Worm (Caenorhabditis elegans) whole organism, young adult: ENCODE results near the gene txt-12.
A peak's percentile ranks its signal among the peaks of the same experiment; 100 is the strongest.

Experiments
- B0019.2 ChIP-seq: fragments of 200-800 bp; sonication (Bioruptor generic); conservative IDR thresholded peaks from 2 replicates; pipeline ENCODE4 v1.3.6; 2022; ENCODE audit warnings: missing genetic modification reagents, missing genetic modification characterization, missing compliant biosample characterization
- B0261.1 ChIP-seq: sonication (generic microtip); optimal IDR thresholded peaks from 2 replicates; lab custom pipeline; 2016; ENCODE audit warnings: mild to moderate bottlenecking, missing genetic modification characterization, moderate library complexity, missing compliant biosample characterization
- B0336.3 ChIP-seq: fragments of 200-800 bp; sonication (Bioruptor generic); IDR thresholded peaks from 2 replicates; pipeline ENCODE4 v1.3.6; 2022; ENCODE audit warnings: missing genetic modification characterization, missing compliant biosample characterization
- F10E7.11 ChIP-seq: sonication (generic microtip); optimal IDR thresholded peaks from 2 replicates; lab custom pipeline; 2017; ENCODE audit warnings: mild to moderate bottlenecking, missing genetic modification characterization, moderate library complexity, missing compliant biosample characterization
- F22D6.2 ChIP-seq: sonication (generic microtip); optimal IDR thresholded peaks from 2 replicates; lab custom pipeline; 2016; ENCODE audit warnings: mild to moderate bottlenecking, missing genetic modification characterization, missing compliant biosample characterization
- F37B4.10 ChIP-seq: fragments of 200-800 bp; sonication (Bioruptor generic); IDR thresholded peaks from 2 replicates; pipeline ENCODE4 v1.3.6; 2022; ENCODE audit warnings: missing genetic modification characterization, missing compliant biosample characterization
- F39B2.1 ChIP-seq: fragments of 200-800 bp; sonication (Bioruptor generic); IDR thresholded peaks from 2 replicates; pipeline ENCODE4 v1.3.6; 2022; ENCODE audit warnings: missing genetic modification reagents, missing genetic modification characterization, missing compliant biosample characterization
- F55B11.4 ChIP-seq: sonication (generic microtip); optimal IDR thresholded peaks from 2 replicates; lab custom pipeline; 2016; ENCODE audit warnings: missing compliant biosample characterization, missing genetic modification characterization, borderline replicate concordance; ENCODE audit not compliant: insufficient read depth
- F57A8.1 ChIP-seq: fragments of 200-800 bp; sonication (Bioruptor generic); optimal IDR thresholded peaks from 2 replicates; lab custom pipeline; 2018; ENCODE audit warnings: mild to moderate bottlenecking, missing genetic modification characterization, moderate library complexity, missing compliant biosample characterization
- F57C9.4 ChIP-seq: sonication (generic microtip); optimal IDR thresholded peaks from 2 replicates; lab custom pipeline; 2017; ENCODE audit warnings: mild to moderate bottlenecking, missing genetic modification characterization, missing compliant biosample characterization
- K12H6.12 ChIP-seq: fragments of 200-800 bp; sonication (Bioruptor generic); optimal IDR thresholded peaks from 2 replicates; lab custom pipeline; 2018; ENCODE audit warnings: mild to moderate bottlenecking, missing genetic modification characterization, missing compliant biosample characterization
- T26A5.8 ChIP-seq: sonication (generic microtip); optimal IDR thresholded peaks from 2 replicates; lab custom pipeline; 2016; ENCODE audit warnings: missing genetic modification characterization, missing compliant biosample characterization
- Y53G8AR.9 ChIP-seq: fragments of 200-800 bp; sonication (Bioruptor generic); conservative IDR thresholded peaks from 2 replicates; pipeline ENCODE4 v1.3.6; 2022; ENCODE audit warnings: missing genetic modification reagents, missing genetic modification characterization, missing compliant biosample characterization
- Y56A3A.18 ChIP-seq: fragments of 200-800 bp; sonication (Bioruptor generic); IDR thresholded peaks from 2 replicates; pipeline ENCODE4 v1.3.6; 2022; ENCODE audit warnings: missing genetic modification reagents, missing genetic modification characterization, missing compliant biosample characterization
- Y67H2A.10 ChIP-seq: fragments of 200-800 bp; sonication (Bioruptor generic); conservative IDR thresholded peaks from 2 replicates; pipeline ENCODE4 v1.3.6; 2022; ENCODE audit warnings: missing genetic modification reagents, missing genetic modification characterization, missing compliant biosample characterization
- ZK185.1 ChIP-seq: sonication (generic microtip); optimal IDR thresholded peaks from 2 replicates; lab custom pipeline; 2016; ENCODE audit warnings: mild to moderate bottlenecking, missing genetic modification characterization, missing compliant biosample characterization; ENCODE audit not compliant: poor library complexity, severe bottlenecking
- athp-1 ChIP-seq: sonication (generic microtip); optimal IDR thresholded peaks from 2 replicates; lab custom pipeline; 2017; ENCODE audit warnings: mild to moderate bottlenecking, missing genetic modification characterization, missing compliant biosample characterization
- attf-5 ChIP-seq: fragments of 200-800 bp; sonication (Bioruptor generic); optimal IDR thresholded peaks from 2 replicates; lab custom pipeline; 2018; ENCODE audit warnings: mild to moderate bottlenecking, missing genetic modification characterization, missing compliant biosample characterization
- bed-2 ChIP-seq: fragments of 200-800 bp; sonication (Bioruptor generic); IDR thresholded peaks from 2 replicates; pipeline ENCODE4 v1.3.6; 2022; ENCODE audit warnings: missing genetic modification reagents, missing genetic modification characterization, missing compliant biosample characterization
- cebp-1 ChIP-seq, 2 experiments: fragments of 200-800 bp in 1 of 2; sonication (Bioruptor generic) in 1 of 2; sonication (generic microtip) in 1 of 2; IDR thresholded peaks in 1 of 2; optimal IDR thresholded peaks in 1 of 2; 2 replicates each; pipeline versions ENCODE4 v1.3.6 to Lab custom; 2017 to 2022; ENCODE audit warnings: missing compliant biosample characterization in 2 of 2, missing genetic modification characterization in 2 of 2, mild to moderate bottlenecking in 1 of 2, missing genetic modification reagents in 1 of 2, moderate library complexity in 1 of 2
- ceh-27 ChIP-seq: fragments of 200-800 bp; sonication (Bioruptor generic); optimal IDR thresholded peaks from 2 replicates; lab custom pipeline; 2018; ENCODE audit warnings: mild to moderate bottlenecking, missing genetic modification characterization, moderate library complexity, missing compliant biosample characterization
- ceh-40 ChIP-seq: fragments of 200-800 bp; sonication (Bioruptor generic); IDR thresholded peaks from 2 replicates; pipeline ENCODE4 v1.3.6; 2022; ENCODE audit warnings: missing genetic modification characterization, missing compliant biosample characterization
- ceh-91 ChIP-seq: fragments of 200-800 bp; sonication (Bioruptor generic); IDR thresholded peaks from 2 replicates; pipeline ENCODE4 v1.3.6; 2022; ENCODE audit warnings: missing genetic modification reagents, missing genetic modification characterization, missing compliant biosample characterization
- chd-7 ChIP-seq: sonication (generic microtip); optimal IDR thresholded peaks from 2 replicates; lab custom pipeline; 2016; ENCODE audit warnings: mild to moderate bottlenecking, missing genetic modification characterization, moderate library complexity, missing compliant biosample characterization
- egl-18 ChIP-seq: fragments of 200-800 bp; sonication (Bioruptor generic); IDR thresholded peaks from 2 replicates; pipeline ENCODE4 v1.3.6; 2022; ENCODE audit warnings: missing genetic modification reagents, missing genetic modification characterization, missing compliant biosample characterization
- egl-44 ChIP-seq: fragments of 200-800 bp; sonication (Bioruptor generic); IDR thresholded peaks from 2 replicates; pipeline ENCODE4 v1.3.6; 2022; ENCODE audit warnings: missing genetic modification reagents, missing genetic modification characterization, missing compliant biosample characterization
- egrh-3 ChIP-seq: fragments of 200-800 bp; sonication (Bioruptor generic); IDR thresholded peaks from 2 replicates; pipeline ENCODE4 v1.3.6; 2022; ENCODE audit warnings: missing genetic modification reagents, missing genetic modification characterization, missing compliant biosample characterization
- fkh-3 ChIP-seq: sonication (generic microtip); optimal IDR thresholded peaks from 2 replicates; lab custom pipeline; 2016; ENCODE audit warnings: mild to moderate bottlenecking, missing genetic modification characterization, missing compliant biosample characterization
- hlh-12 ChIP-seq: sonication (generic microtip); optimal IDR thresholded peaks from 2 replicates; lab custom pipeline; 2016; ENCODE audit warnings: missing genetic modification characterization, missing compliant biosample characterization
- hmg-1.2 ChIP-seq: fragments of 200-800 bp; sonication (Bioruptor generic); IDR thresholded peaks from 2 replicates; pipeline ENCODE4 v1.3.6; 2022; ENCODE audit warnings: missing genetic modification reagents, missing genetic modification characterization, missing compliant biosample characterization
- hmg-20 ChIP-seq: fragments of 200-800 bp; sonication (Bioruptor generic); IDR thresholded peaks from 2 replicates; pipeline ENCODE4 v1.3.6; 2022; ENCODE audit warnings: missing genetic modification reagents, missing genetic modification characterization, missing compliant biosample characterization
- lag-1 ChIP-seq: fragments of 200-800 bp; sonication (Bioruptor generic); IDR thresholded peaks from 2 replicates; pipeline ENCODE4 v1.3.6; 2022; ENCODE audit warnings: missing genetic modification reagents, missing genetic modification characterization, missing compliant biosample characterization
- let-526 ChIP-seq: fragments of 200-800 bp; sonication (Bioruptor generic); IDR thresholded peaks from 2 replicates; pipeline ENCODE4 v1.3.6; 2022; ENCODE audit warnings: missing genetic modification reagents, missing genetic modification characterization, missing compliant biosample characterization
- lin-40 ChIP-seq: sonication (generic microtip); optimal IDR thresholded peaks from 2 replicates; lab custom pipeline; 2016; ENCODE audit warnings: missing genetic modification characterization, mild to moderate bottlenecking, missing compliant biosample characterization, missing genotype, missing genetic modification reagents
- madf-8 ChIP-seq: fragments of 200-800 bp; sonication (Bioruptor generic); conservative IDR thresholded peaks from 2 replicates; pipeline ENCODE4 v1.3.6; 2022; ENCODE audit warnings: missing genetic modification reagents, missing genetic modification characterization, missing compliant biosample characterization
- mcd-1 ChIP-seq: fragments of 200-800 bp; sonication (Bioruptor generic); IDR thresholded peaks from 2 replicates; pipeline ENCODE4 v1.3.6; 2022; ENCODE audit warnings: missing genetic modification reagents, missing genetic modification characterization, missing compliant biosample characterization
- mxl-1 ChIP-seq: sonication (generic microtip); optimal IDR thresholded peaks from 2 replicates; lab custom pipeline; 2016; ENCODE audit warnings: missing genetic modification characterization, missing compliant biosample characterization
- nfyb-1 ChIP-seq: fragments of 200-800 bp; sonication (Bioruptor generic); IDR thresholded peaks from 2 replicates; pipeline ENCODE4 v1.3.6; 2022; ENCODE audit warnings: missing genetic modification reagents, missing genetic modification characterization, missing compliant biosample characterization
- rcor-1 ChIP-seq: fragments of 200-800 bp; sonication (Bioruptor generic); IDR thresholded peaks from 2 replicates; pipeline ENCODE4 v1.3.6; 2022; ENCODE audit warnings: missing genetic modification reagents, missing genetic modification characterization, missing compliant biosample characterization
- snpc-1.1 ChIP-seq: sonication (generic microtip); optimal IDR thresholded peaks from 2 replicates; lab custom pipeline; 2017; ENCODE audit warnings: missing genetic modification characterization, mild to moderate bottlenecking, missing compliant biosample characterization, antibody characterized with exemption, moderate library complexity, missing genotype, missing genetic modification reagents; ENCODE audit not compliant: insufficient read depth
- snpc-1.3 ChIP-seq: sonication (generic microtip); optimal IDR thresholded peaks from 2 replicates; lab custom pipeline; 2017; ENCODE audit warnings: missing genetic modification characterization, mild to moderate bottlenecking, missing compliant biosample characterization, antibody characterized with exemption, moderate library complexity, missing genotype, missing genetic modification reagents; ENCODE audit not compliant: insufficient read depth
- somi-1 ChIP-seq: fragments of 200-800 bp; sonication (Bioruptor generic); optimal IDR thresholded peaks from 2 replicates; lab custom pipeline; 2018; ENCODE audit warnings: mild to moderate bottlenecking, missing genetic modification characterization, missing compliant biosample characterization
- tbp1 ChIP-seq: fragments of 200-800 bp; sonication (Bioruptor generic); optimal IDR thresholded peaks from 2 replicates; lab custom pipeline; 2018; ENCODE audit warnings: mild to moderate bottlenecking, missing genetic modification characterization, missing compliant biosample characterization
- tlf-1 ChIP-seq: fragments of 200-800 bp; sonication (Bioruptor generic); optimal IDR thresholded peaks from 2 replicates; lab custom pipeline; 2018; ENCODE audit warnings: mild to moderate bottlenecking, missing genetic modification characterization, missing compliant biosample characterization
- zfh-2 ChIP-seq: fragments of 200-800 bp; sonication (Bioruptor generic); conservative IDR thresholded peaks from 2 replicates; pipeline ENCODE4 v1.3.6; 2022; ENCODE audit warnings: missing genetic modification reagents, missing genetic modification characterization, missing compliant biosample characterization
- zim-3 ChIP-seq: sonication (generic microtip); optimal IDR thresholded peaks from 2 replicates; lab custom pipeline; 2017; ENCODE audit warnings: mild to moderate bottlenecking, missing genetic modification characterization, moderate library complexity, missing compliant biosample characterization

txt-12 gene

ce11 chrV:15071015-15071810 is 21.6 kb upstream of the txt-12 start, which contains the start of gene unc-76 (continued):
- no peak for TF ChIP-seq athp-1
- TF ChIP-seq T26A5.8, result no peak
- peak; percentile 53; the same call in 1 of the 2 replicates for TF ChIP-seq zfh-2
- no peak for TF ChIP-seq madf-8 (GFP tag; lab: Robert Waterston, UW)
- 0 out of 2 replicates have a peak, but pooled peaks have one; percentile 15 for TF ChIP-seq egrh-3 (GFP tag; lab: Robert Waterston, UW)
- peak; percentile 39; the same call in 1 of the 2 replicates for TF ChIP-seq B0336.3 (GFP tag; lab: Robert Waterston, UW)
- TF ChIP-seq snpc-1.1 (tag; lab: Kevin White, UChicago), result no peak
- TF ChIP-seq F57A8.1 (GFP tag; lab: Kevin White, UChicago), result no peak
- TF ChIP-seq F57C9.4 (tag; lab: Kevin White, UChicago), result no peak
- no peak for TF ChIP-seq snpc-1.3 (tag; lab: Kevin White, UChicago)
- TF ChIP-seq B0261.1 (tag; lab: Kevin White, UChicago), result no peak
- TF ChIP-seq ceh-27 (GFP tag; lab: Kevin White, UChicago), result peak; percentile 13
- no peak for TF ChIP-seq ceh-40 (GFP tag; lab: Robert Waterston, UW)
- TF ChIP-seq Y67H2A.10 (GFP tag; lab: Robert Waterston, UW), result no peak
- TF ChIP-seq fkh-3 (tag; lab: Kevin White, UChicago), result no peak
- TF ChIP-seq hmg-20, result no peak
- no peak for TF ChIP-seq rcor-1 (GFP tag; lab: Robert Waterston, UW)
- TF ChIP-seq bed-2 (GFP tag; lab: Robert Waterston, UW), result no peak
- TF ChIP-seq attf-5 (GFP tag; lab: Kevin White, UChicago), result peak; percentile 38
- no peak for TF ChIP-seq lag-1 (GFP tag; lab: Robert Waterston, UW)
- TF ChIP-seq somi-1 (GFP tag; lab: Kevin White, UChicago), result no peak
- no peak for TF ChIP-seq F10E7.11 (tag; lab: Kevin White, UChicago)
- peak; percentile 10 for TF ChIP-seq tbp1
- TF ChIP-seq zim-3 (tag; lab: Kevin White, UChicago), result no peak
- no peak for TF ChIP-seq tlf-1 (GFP tag; lab: Kevin White, UChicago)
- no peak for TF ChIP-seq F55B11.4 (tag; lab: Kevin White, UChicago)
- no peak for TF ChIP-seq nfyb-1
- no peak for TF ChIP-seq egl-18 (GFP tag; lab: Robert Waterston, UW)
- TF ChIP-seq lin-40, result peak; percentile 76
- TF ChIP-seq K12H6.12 (tag; lab: Kevin White, UChicago), result peak; percentile 89
- peak; percentile 69 for TF ChIP-seq hmg-1.2 (GFP tag; lab: Robert Waterston, UW)
- no peak for TF ChIP-seq ZK185.1 (tag; lab: Kevin White, UChicago)
- no peak for TF ChIP-seq mxl-1 (tag; lab: Kevin White, UChicago)
- TF ChIP-seq hlh-12 (tag; lab: Kevin White, UChicago), result no peak
- no peak for TF ChIP-seq F22D6.2 (tag; lab: Kevin White, UChicago)
- TF ChIP-seq let-526, result no peak
- TF ChIP-seq mcd-1, result peak; percentile 51
- no peak for TF ChIP-seq F37B4.10
- TF ChIP-seq Y56A3A.18 (GFP tag; lab: Robert Waterston, UW), result no peak
- no peak for TF ChIP-seq chd-7 (tag; lab: Kevin White, UChicago)
- no peak for TF ChIP-seq Y53G8AR.9 (GFP tag; lab: Robert Waterston, UW)
- TF ChIP-seq egl-44 (GFP tag; lab: Robert Waterston, UW), result no peak
- no peak for TF ChIP-seq B0019.2 (GFP tag; lab: Robert Waterston, UW)
- TF ChIP-seq cebp-1 (GFP tag; IDR thresholded peaks at IDR 0.05; lab: Robert Waterston, UW), result no peak
- TF ChIP-seq cebp-1 (tag; optimal IDR thresholded peaks at IDR 0.05; lab: Kevin White, UChicago), result peak; percentile 67
- no peak for TF ChIP-seq F39B2.1
- no peak for TF ChIP-seq ceh-91
